Fruit fly (Drosophila melanogaster): ENCODE results near the gene put.

- TF ChIP-seq Hr96 (GFP tag; optimal IDR thresholded peaks at IDR 0.05) (no peak), pad (GFP tag; optimal IDR thresholded peaks at IDR 0.05) (no peak), CG33017 (tag; optimal IDR thresholded peaks at IDR 0.05) (no peak), ovo (GFP tag; optimal IDR thresholded peaks at IDR 0.05) (peak; percentile 50), kay (GFP tag; ENCODE audit: borderline replicate concordance) (no peak)
Measured at dm6 chr3R:14575718-14576187, 49.8 kb downstream of the put start, which contains the start of gene CG7987.
